Worm (Caenorhabditis elegans) whole organism, midembryonic: ENCODE data around the gene srf-3.

Experiments used
- cog-1 ChIP-seq: sonication (generic microtip); optimal IDR thresholded peaks from 2 replicates; lab custom pipeline; 2016; ENCODE audit warnings: missing genetic modification characterization, missing compliant biosample characterization
- flt-1 ChIP-seq: fragments of 200-800 bp; sonication (Bioruptor generic); IDR thresholded peaks from 2 replicates; pipeline ENCODE4 v1.3.6; 2022; ENCODE audit warnings: missing genetic modification characterization, missing compliant biosample characterization
- ref-1 ChIP-seq: fragments of 200-800 bp; sonication (Bioruptor generic); conservative IDR thresholded peaks from 2 replicates; pipeline ENCODE4 v1.3.6; 2022; ENCODE audit warnings: missing genetic modification reagents, missing genetic modification characterization, missing compliant biosample characterization
- tab-1 ChIP-seq: fragments of 200-800 bp; sonication (Bioruptor generic); IDR thresholded peaks from 2 replicates; pipeline ENCODE4 v1.3.6; 2022; ENCODE audit warnings: missing genetic modification characterization, missing compliant biosample characterization
- ztf-23 ChIP-seq: fragments of 200-800 bp; sonication (Bioruptor generic); IDR thresholded peaks from 2 replicates; pipeline ENCODE4 v1.3.6; 2022; ENCODE audit warnings: missing genetic modification reagents, missing genetic modification characterization, missing compliant biosample characterization

DNA sequence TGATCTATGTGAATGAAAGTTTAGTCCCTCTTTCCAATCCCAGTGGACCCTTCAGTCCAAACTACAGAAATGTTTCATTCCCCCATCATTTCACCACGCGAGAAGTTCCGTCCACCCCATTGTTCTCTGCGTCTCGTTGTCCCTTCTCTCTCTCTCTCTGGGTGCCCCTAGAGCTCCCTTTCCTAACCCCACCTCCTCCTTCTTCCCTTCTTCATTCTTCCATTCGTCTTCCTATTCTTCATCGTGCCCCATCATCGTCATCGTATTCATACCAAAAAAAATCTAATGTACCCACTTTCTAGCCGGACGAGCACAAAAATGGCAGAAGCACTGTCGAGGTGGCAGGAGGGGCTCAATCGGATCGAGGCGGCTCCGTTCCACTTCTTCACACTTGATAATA, 13.1 kb upstream of the srf-3 start, which contains the start of gene M02B1.3:
- TF ChIP-seq ref-1 (GFP tag; lab: Robert Waterston, UW) (no peak), cog-1 (tag; lab: Kevin White, UChicago) (no peak), tab-1 (no peak), flt-1 (no peak), ztf-23 (GFP tag; lab: Robert Waterston, UW) (no peak)
